Fruit fly (Drosophila melanogaster): ENCODE results near the gene Moe.
A peak's percentile ranks its signal among the peaks of the same experiment; 100 is the strongest.

Moe gene

DNA sequence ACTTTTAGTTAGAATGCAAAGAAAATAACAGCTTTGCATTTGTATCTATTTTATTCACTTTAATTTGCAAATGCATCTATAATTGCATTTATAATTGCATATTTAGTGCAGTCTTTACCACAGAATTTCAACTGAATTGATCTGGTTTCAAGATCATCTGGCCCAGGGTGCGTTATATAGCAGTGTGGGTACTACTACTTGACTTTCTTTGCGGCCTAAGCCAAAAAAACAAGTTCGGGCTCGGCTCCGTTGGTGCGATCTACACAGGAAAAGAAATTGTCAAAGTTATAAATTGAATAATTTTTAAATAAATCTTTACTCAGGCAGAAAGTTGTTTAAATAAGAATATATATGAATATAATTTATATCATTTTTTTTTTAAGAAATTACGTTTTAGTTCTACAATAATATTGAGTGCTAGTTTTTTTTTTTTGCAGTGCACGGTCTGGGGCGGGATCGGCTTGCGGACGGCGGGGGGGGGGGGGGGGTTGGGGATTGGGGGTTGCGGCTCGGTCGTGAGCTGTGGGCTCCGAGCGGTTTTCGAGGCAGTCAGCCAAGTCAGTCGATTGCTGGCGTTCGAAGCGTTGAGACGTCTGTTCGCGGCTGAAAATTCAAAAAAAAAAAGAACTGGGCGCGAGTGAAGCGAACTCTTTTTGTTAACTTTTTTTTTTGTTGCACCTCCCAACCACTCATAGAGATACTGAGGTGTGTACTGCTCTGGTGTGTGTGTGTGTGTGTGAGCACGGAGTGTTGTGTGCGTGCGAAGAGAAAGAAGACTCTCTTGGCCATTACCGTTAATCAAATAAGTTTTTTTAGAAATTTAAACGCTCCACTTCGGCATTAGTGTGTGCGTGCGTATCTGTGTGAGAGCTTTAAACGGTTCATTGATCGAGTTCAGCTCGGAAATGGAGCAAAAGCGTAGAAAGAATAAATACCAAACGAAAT, 34.3 kb downstream of the Moe start (continued):
- TF ChIP-seq vri (GFP tag; optimal IDR thresholded peaks at IDR 0.05) = peak; percentile 54
- TF ChIP-seq CG31627 (GFP tag; optimal IDR thresholded peaks at IDR 0.05) = peak; percentile 70
- TF ChIP-seq Blimp-1 (GFP tag; optimal IDR thresholded peaks at IDR 0.05) = peak; percentile 64
- TF ChIP-seq CG8119 (GFP tag; IDR thresholded peaks at IDR 0.05) = peak; percentile 89
- peak; percentile 77 for TF ChIP-seq CG6792 (GFP tag; optimal IDR thresholded peaks at IDR 0.05)
- TF ChIP-seq Eip78C (GFP tag) = peak; percentile 93
- TF ChIP-seq esn (GFP tag; optimal IDR thresholded peaks at IDR 0.05) = peak; percentile 82
- TF ChIP-seq topi (GFP tag; optimal IDR thresholded peaks at IDR 0.05) = peak; percentile 77
- peak; percentile 82 for TF ChIP-seq svp (GFP tag)
- TF ChIP-seq Sox14 (GFP tag; optimal IDR thresholded peaks at IDR 0.05) = peak; percentile 57
- peak; percentile 90 to 94 for TF ChIP-seq ss (GFP tag; optimal IDR thresholded peaks at IDR 0.05)
- TF ChIP-seq OdsH (GFP tag; optimal IDR thresholded peaks at IDR 0.05) = peak; percentile 73
- peak; percentile 92 for TF ChIP-seq CG6163 (GFP tag; IDR thresholded peaks at IDR 0.05)
- TF ChIP-seq Sox15 (GFP tag; optimal IDR thresholded peaks at IDR 0.05) = peak; percentile 59
- TF ChIP-seq CG6808 (GFP tag; optimal IDR thresholded peaks at IDR 0.05) = peak; percentile 87

DNA sequence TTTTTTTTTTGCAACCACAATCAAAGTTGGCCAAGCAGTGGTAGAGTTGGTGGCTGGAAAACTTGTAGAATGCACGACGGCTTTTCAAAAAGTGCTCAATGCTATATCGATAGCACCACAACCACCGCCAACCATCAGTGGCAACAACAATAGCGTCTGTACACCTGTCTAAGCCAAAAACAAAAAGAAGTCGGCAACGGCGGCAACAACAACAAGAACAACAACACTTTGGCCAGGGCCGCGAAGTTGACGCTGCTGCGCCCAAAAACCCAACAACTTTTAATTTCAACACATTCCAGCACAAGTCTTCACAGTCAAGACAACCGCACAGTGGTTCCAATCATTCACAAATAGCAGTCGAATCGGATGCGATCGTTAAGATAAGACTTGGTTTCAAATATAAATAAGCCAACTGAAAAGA, 35.0 kb downstream of the Moe start:
- no peak for TF ChIP-seq CG9139 (GFP tag; optimal IDR thresholded peaks at IDR 0.05)
- TF ChIP-seq CG11762 (GFP tag; optimal IDR thresholded peaks at IDR 0.05; ENCODE audit: insufficient read depth) = no peak
- TF ChIP-seq Met (GFP tag; optimal IDR thresholded peaks at IDR 0.05) = no peak
- no peak for TF ChIP-seq Ets21C (GFP tag; optimal IDR thresholded peaks at IDR 0.05)

DNA sequence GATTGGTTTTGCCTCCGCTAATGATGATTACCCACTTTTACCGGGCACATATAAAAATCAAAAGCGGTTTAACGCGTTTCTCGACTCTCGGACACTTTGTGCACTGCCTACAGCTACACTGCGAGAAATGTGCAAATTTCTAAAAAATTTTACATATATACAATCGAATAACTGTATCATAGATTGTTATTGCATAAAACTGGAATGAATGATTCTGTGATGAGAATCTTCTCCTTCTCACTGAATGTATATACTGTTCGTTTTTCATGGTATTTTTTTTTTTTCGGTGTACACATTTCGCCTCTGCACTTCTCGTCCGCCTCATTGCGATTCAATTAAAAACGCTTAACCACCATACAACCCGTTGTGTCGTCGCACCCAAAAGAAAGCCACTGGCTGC, 36.9 kb downstream of the Moe start:
- TF ChIP-seq CG6854 (GFP tag; optimal IDR thresholded peaks at IDR 0.05) (peak; percentile 69), achi (GFP tag; optimal IDR thresholded peaks at IDR 0.05) (peak; percentile 90), CG10669 (GFP tag; optimal IDR thresholded peaks at IDR 0.05) (peak; percentile 79), CG7368 (GFP tag; optimal IDR thresholded peaks at IDR 0.05) (peak; percentile 86), svp (GFP tag) (peak; percentile 95), CG8119 (GFP tag; IDR thresholded peaks at IDR 0.05) (peak; percentile 93), Eip75B (GFP tag; optimal IDR thresholded peaks at IDR 0.05) (peak; percentile 90), lz (GFP tag; optimal IDR thresholded peaks at IDR 0.05) (peak; percentile 89), CG31627 (GFP tag; optimal IDR thresholded peaks at IDR 0.05) (peak; percentile 89), CG32006 (GFP tag; optimal IDR thresholded peaks at IDR 0.05) (peak; percentile 94), fd59A (GFP tag; optimal IDR thresholded peaks at IDR 0.05) (peak; percentile 60), dac (GFP tag; optimal IDR thresholded peaks at IDR 0.05) (peak; percentile 88), CG8632 (GFP tag; optimal IDR thresholded peaks at IDR 0.05) (peak; percentile 89), fd85E (GFP tag; optimal IDR thresholded peaks at IDR 0.05) (peak; percentile 45), eg (GFP tag; IDR thresholded peaks at IDR 0.05) (peak; percentile 93), Sox102F (GFP tag; optimal IDR thresholded peaks at IDR 0.05) (peak; percentile 87), vri (GFP tag; optimal IDR thresholded peaks at IDR 0.05) (peak; percentile 72), Hr38 (GFP tag; optimal IDR thresholded peaks at IDR 0.05) (peak; percentile 59), CG15336 (GFP tag; IDR thresholded peaks at IDR 0.05) (peak; percentile 93), Blimp-1 (GFP tag; optimal IDR thresholded peaks at IDR 0.05) (peak; percentile 76), CG3919 (GFP tag; optimal IDR thresholded peaks at IDR 0.05) (peak; percentile 93), net (GFP tag; optimal IDR thresholded peaks at IDR 0.05) (peak; percentile 89), topi (GFP tag; optimal IDR thresholded peaks at IDR 0.05) (peak; percentile 91), CG6163 (GFP tag; IDR thresholded peaks at IDR 0.05) (peak; percentile 95), Ets96B (tag; optimal IDR thresholded peaks at IDR 0.05) (peak; percentile 61), Met (GFP tag; optimal IDR thresholded peaks at IDR 0.05) (peak; percentile 92), Sox15 (GFP tag; optimal IDR thresholded peaks at IDR 0.05) (peak; percentile 85), CG6808 (GFP tag; optimal IDR thresholded peaks at IDR 0.05) (peak; percentile 78), CG6792 (GFP tag; optimal IDR thresholded peaks at IDR 0.05) (peak; percentile 94), CG11902 (GFP tag; optimal IDR thresholded peaks at IDR 0.05) (peak; percentile 87), CG34406 (GFP tag; optimal IDR thresholded peaks at IDR 0.05) (peak; percentile 92), CG11762 (GFP tag; optimal IDR thresholded peaks at IDR 0.05; ENCODE audit: insufficient read depth) (peak; percentile 89), OdsH (GFP tag; optimal IDR thresholded peaks at IDR 0.05) (peak; percentile 91), dsx (GFP tag; optimal IDR thresholded peaks at IDR 0.05; ENCODE audit: poor library complexity, severe bottlenecking) (peak; percentile 47), Smox (GFP tag; optimal IDR thresholded peaks at IDR 0.05) (peak; percentile 87), CG11294 (GFP tag; IDR thresholded peaks at IDR 0.05) (peak; percentile 63), pdm3 (GFP tag; optimal IDR thresholded peaks at IDR 0.05) (peak; percentile 92), ss (GFP tag; optimal IDR thresholded peaks at IDR 0.05) (peak; percentile 57 to 79)

Measured in whole organism, prepupa.